Worm (Caenorhabditis elegans) whole organism, L3 larva: Measurements from ENCODE around the gene mau-8.

ENCODE experiments used
- R02D3.7 ChIP-seq: fragments of 150-350 bp; optimal IDR thresholded peaks from 2 replicates; lab custom pipeline; 2014; ENCODE audit warnings: missing biosample characterization, missing genetic modification characterization
- ZK546.5 ChIP-seq: sonication (generic microtip); optimal IDR thresholded peaks from 2 replicates; lab custom pipeline; 2017; ENCODE audit warnings: missing biosample characterization, missing genetic modification characterization
- aly-2 ChIP-seq: fragments of 150-350 bp; optimal IDR thresholded peaks from 2 replicates; lab custom pipeline; 2014; ENCODE audit warnings: missing biosample characterization, missing genetic modification characterization
- ceh-28 ChIP-seq: fragments of 150-350 bp; optimal IDR thresholded peaks from 2 replicates; lab custom pipeline; 2014; ENCODE audit warnings: missing biosample characterization, missing genetic modification reagents, missing genetic modification characterization
- ceh-82 ChIP-seq: fragments of 150-350 bp; optimal IDR thresholded peaks from 2 replicates; lab custom pipeline; 2014; ENCODE audit warnings: missing biosample characterization, missing genetic modification characterization
- daf-12 ChIP-seq: fragments of 150-350 bp; optimal IDR thresholded peaks from 2 replicates; lab custom pipeline; 2014; ENCODE audit warnings: missing biosample characterization, missing genetic modification reagents, missing genetic modification characterization
- egl-5 ChIP-seq: fragments of 150-350 bp; optimal IDR thresholded peaks from 2 replicates; lab custom pipeline; 2017; ENCODE audit warnings: missing biosample characterization, missing genetic modification reagents, missing genetic modification characterization, inconsistent platforms
- elt-2 ChIP-seq: sonication (generic microtip); optimal IDR thresholded peaks from 2 replicates; lab custom pipeline; 2016; ENCODE audit warnings: missing genetic modification reagents, mild to moderate bottlenecking, missing genetic modification characterization, missing compliant biosample characterization
- elt-3 ChIP-seq, 3 experiments: fragments of 150-350 bp in 1 of 3; sonication (generic microtip) in 2 of 3; optimal IDR thresholded peaks; 2 replicates in 2 of 3; 4 replicates in 1 of 3; lab custom pipeline; 2014 to 2017; ENCODE audit warnings: missing biosample characterization in 3 of 3, missing genetic modification characterization in 3 of 3
- fkh-10 ChIP-seq: sonication (generic microtip); optimal IDR thresholded peaks from 2 replicates; lab custom pipeline; 2017; ENCODE audit warnings: missing biosample characterization, missing genetic modification reagents, missing genetic modification characterization
- hmg-11 ChIP-seq: sonication (generic microtip); optimal IDR thresholded peaks from 2 replicates; lab custom pipeline; 2016; ENCODE audit warnings: missing genetic modification characterization, missing compliant biosample characterization
- jun-1 ChIP-seq: fragments of 150-350 bp; optimal IDR thresholded peaks from 2 replicates; lab custom pipeline; 2014; ENCODE audit warnings: missing biosample characterization, missing genetic modification reagents, missing genetic modification characterization
- lin-15B ChIP-seq: fragments of 150-350 bp; optimal IDR thresholded peaks from 2 replicates; lab custom pipeline; 2014; ENCODE audit warnings: missing biosample characterization, missing genetic modification characterization
- lin-39 ChIP-seq: fragments of 150-350 bp; optimal IDR thresholded peaks from 2 replicates; lab custom pipeline; 2018; ENCODE audit warnings: missing biosample characterization, missing genetic modification reagents, missing genetic modification characterization
- lsy-12 ChIP-seq: sonication (generic microtip); optimal IDR thresholded peaks from 2 replicates; lab custom pipeline; 2016; ENCODE audit warnings: mild to moderate bottlenecking, missing genetic modification characterization, missing compliant biosample characterization
- mdl-1 ChIP-seq: fragments of 150-350 bp; optimal IDR thresholded peaks from 2 replicates; lab custom pipeline; 2014; ENCODE audit warnings: missing biosample characterization, missing genetic modification characterization
- nfya-1 ChIP-seq: sonication (generic microtip); optimal IDR thresholded peaks from 2 replicates; lab custom pipeline; 2017; ENCODE audit warnings: missing genetic modification characterization, mild to moderate bottlenecking, missing compliant biosample characterization, antibody characterized with exemption, moderate library complexity; ENCODE audit not compliant: insufficient read depth
- nhr-23 ChIP-seq: fragments of 150-350 bp; optimal IDR thresholded peaks from 2 replicates; lab custom pipeline; 2014; ENCODE audit warnings: missing biosample characterization, missing genetic modification reagents, missing genetic modification characterization
- nhr-237 ChIP-seq: fragments of 150-350 bp; optimal IDR thresholded peaks from 2 replicates; lab custom pipeline; 2014; ENCODE audit warnings: missing biosample characterization, missing genetic modification characterization
- nhr-28 ChIP-seq: fragments of 150-350 bp; optimal IDR thresholded peaks from 2 replicates; lab custom pipeline; 2014; ENCODE audit warnings: missing biosample characterization, missing genetic modification characterization
- nhr-43 ChIP-seq: sonication (generic microtip); optimal IDR thresholded peaks from 2 replicates; lab custom pipeline; 2016; ENCODE audit warnings: mild to moderate bottlenecking, missing genetic modification characterization, missing compliant biosample characterization; ENCODE audit not compliant: poor library complexity, severe bottlenecking
- nhr-76 ChIP-seq: fragments of 150-350 bp; sonication (generic microtip); optimal IDR thresholded peaks from 5 replicates; lab custom pipeline; 2014; ENCODE audit warnings: missing biosample characterization, missing genetic modification characterization
- nhr-77 ChIP-seq: fragments of 150-350 bp; optimal IDR thresholded peaks from 2 replicates; lab custom pipeline; 2014; ENCODE audit warnings: missing biosample characterization, missing genetic modification characterization
- pha-4 ChIP-seq: fragments of 150-350 bp; optimal IDR thresholded peaks from 2 replicates; lab custom pipeline; 2014; ENCODE audit warnings: missing biosample characterization, missing genetic modification reagents, missing genetic modification characterization
- skn-1 ChIP-seq: fragments of 150-350 bp; optimal IDR thresholded peaks from 2 replicates; lab custom pipeline; 2014; ENCODE audit warnings: missing biosample characterization, missing genetic modification characterization
- snpc-4 ChIP-seq: fragments of 150-350 bp; optimal IDR thresholded peaks from 2 replicates; lab custom pipeline; 2014; ENCODE audit warnings: missing biosample characterization, missing genetic modification characterization
- unc-62 ChIP-seq: fragments of 150-350 bp; sonication (generic microtip); optimal IDR thresholded peaks from 4 replicates; lab custom pipeline; 2014; ENCODE audit warnings: missing biosample characterization, missing genetic modification reagents, missing genetic modification characterization
- zag-1 ChIP-seq: fragments of 150-350 bp; optimal IDR thresholded peaks from 2 replicates; lab custom pipeline; 2014; ENCODE audit warnings: missing biosample characterization, missing genetic modification characterization

mau-8 gene

ce11 chrIV:13369120-13369842, 8.5 kb upstream of the mau-8 start, which contains the start of gene agt-1:
agt-1 (minus strand) TSS chrIV:13369412.
- TF ChIP-seq lin-39 (no peak), unc-62 (no peak), nfya-1 (no peak), egl-5 (tag; lab: Kevin White, UChicago) (no peak), zag-1 (tag; lab: Kevin White, UChicago) (no peak), ZK546.5 (tag; lab: Kevin White, UChicago) (no peak), ceh-28 (tag; lab: Kevin White, UChicago) (no peak), aly-2 (tag; lab: Kevin White, UChicago) (no peak), mdl-1 (tag; lab: Kevin White, UChicago) (no peak), lsy-12 (tag; lab: Kevin White, UChicago) (no peak)

ce11 chrIV:13370235-13370739, 7.5 kb upstream of the mau-8 start, which contains the start of the genes rla-2, popl-7 and Y62E10A.24:
rla-2 (minus strand) TSS chrIV:13370285.
popl-7 (plus strand) TSS chrIV:13370689.
Y62E10A.24 (plus strand) TSS chrIV:13370710.
- no peak for TF ChIP-seq nhr-237
- TF ChIP-seq nhr-28 (tag; lab: Kevin White, UChicago): no peak
- TF ChIP-seq nhr-76 (tag; lab: Kevin White, UChicago): no peak
- peak; percentile 36 for TF ChIP-seq lin-15B
- TF ChIP-seq fkh-10 (GFP tag; lab: Kevin White, UChicago): no peak
- peak; percentile 6 for TF ChIP-seq elt-2 (tag; lab: Kevin White, UChicago)
- TF ChIP-seq nhr-23 (tag; lab: Kevin White, UChicago): peak; percentile 28
- TF ChIP-seq unc-62: no peak
- peak; percentile 72 for TF ChIP-seq nfya-1
- TF ChIP-seq elt-3 (tag; optimal IDR thresholded peaks at IDR 0.05; lab: Kevin White, UChicago): no peak
- no peak for TF ChIP-seq snpc-4 (tag; lab: Kevin White, UChicago)
- TF ChIP-seq ceh-82 (tag; lab: Kevin White, UChicago): no peak
- TF ChIP-seq hmg-11 (tag; lab: Kevin White, UChicago): peak; percentile 54
- TF ChIP-seq mdl-1 (tag; lab: Kevin White, UChicago): no peak
- no peak for TF ChIP-seq nhr-77 (tag; lab: Kevin White, UChicago)
- TF ChIP-seq pha-4 (tag; lab: Kevin White, UChicago): peak; percentile 42

ce11 chrIV:13371699-13372098, 6.1 kb upstream of the mau-8 start, which contains the start of gene Y62E10A.6:
Y62E10A.6 (plus strand) TSS chrIV:13371999.
- TF ChIP-seq zag-1 (tag; lab: Kevin White, UChicago) (no peak), daf-12 (tag; lab: Kevin White, UChicago) (no peak), snpc-4 (tag; lab: Kevin White, UChicago) (no peak), ceh-28 (tag; lab: Kevin White, UChicago) (no peak), nhr-76 (tag; lab: Kevin White, UChicago) (no peak), nfya-1 (no peak), jun-1 (tag; lab: Kevin White, UChicago) (no peak)
- TF ChIP-seq, all 47 proteins: peak for 0

ce11 chrIV:13374918-13375317, 2.9 kb upstream of the mau-8 start:
- TF ChIP-seq nhr-43 (tag; lab: Kevin White, UChicago) (no peak), hmg-11 (tag; lab: Kevin White, UChicago) (peak; percentile 36), lin-39 (peak; percentile 10)

ce11 chrIV:13380506-13380905, 2.7 kb downstream of the mau-8 start:
- TF ChIP-seq R02D3.7 (tag; lab: Kevin White, UChicago) (no peak), lin-15B (no peak)

- TF ChIP-seq R02D3.7 (tag; lab: Kevin White, UChicago) (no peak), skn-1 (tag; lab: Kevin White, UChicago) (no peak)
- TF ChIP-seq, all 47 proteins: peak for 0
Observed at ce11 chrIV:13381823-13382222, 4.0 kb downstream of the mau-8 start, which contains the start of gene emc-3. emc-3 (minus strand) TSS chrIV:13381923.
